Fruit fly (Drosophila melanogaster) whole organism, adult: ENCODE data around the gene CdGAPr.

Experiments used
- CG12768 ChIP-seq: fragments of 200-800 bp; sonication (Bioruptor generic); optimal IDR thresholded peaks from 2 replicates; lab custom pipeline; 2017; ENCODE audit warnings: missing biosample characterization, missing genetic modification characterization, mild to moderate bottlenecking, moderate library complexity, missing genetic modification reagents
- CG1620 ChIP-seq: fragments of 200-800 bp; sonication (Bioruptor generic); optimal IDR thresholded peaks from 2 replicates; lab custom pipeline; 2016; ENCODE audit warnings: missing biosample characterization, missing genetic modification characterization
- CG33017 ChIP-seq: fragments of 200-800 bp; sonication (Bioruptor generic); optimal IDR thresholded peaks from 2 replicates; lab custom pipeline; 2018; ENCODE audit warnings: missing biosample characterization, mild to moderate bottlenecking, missing genetic modification characterization, moderate library complexity
- Clk ChIP-seq: fragments of 200-800 bp; sonication (Bioruptor generic); optimal IDR thresholded peaks from 2 replicates; lab custom pipeline; 2017; ENCODE audit warnings: missing biosample characterization, missing genetic modification characterization
- ovo ChIP-seq: fragments of 200-800 bp; sonication (Bioruptor generic); optimal IDR thresholded peaks from 2 replicates; lab custom pipeline; 2016; ENCODE audit warnings: missing biosample characterization, missing genetic modification characterization
- toe ChIP-seq: fragments of 200-800 bp; sonication (Bioruptor generic); optimal IDR thresholded peaks from 2 replicates; lab custom pipeline; 2016; ENCODE audit warnings: missing biosample characterization, missing genetic modification characterization

- TF ChIP-seq CG12768 (GFP tag; lab: Kevin White, UChicago) = no peak
- no peak for TF ChIP-seq toe
- TF ChIP-seq CG1620 (GFP tag; lab: Kevin White, UChicago) = no peak
- no peak for TF ChIP-seq ovo (GFP tag; lab: Kevin White, UChicago)
- no peak for TF ChIP-seq Clk
- TF ChIP-seq CG33017 (tag; lab: Kevin White, UChicago) = no peak
Observed at dm6 chr2L:19829353-19829752, 37.7 kb upstream of the CdGAPr start.
